Fruit fly (Drosophila melanogaster) whole organism, wandering third instar larva: ENCODE measurements around the gene CG44774.

ENCODE experiments used
- Abd-B ChIP-seq: fragments of >200 bp; optimal IDR thresholded peaks from 2 replicates; lab custom pipeline; 2017; ENCODE audit warnings: missing biosample characterization, missing genetic modification characterization
- CG32264 ChIP-seq: fragments of 200-800 bp; sonication (Bioruptor generic); optimal IDR thresholded peaks from 2 replicates; lab custom pipeline; 2016; ENCODE audit warnings: missing biosample characterization, missing genetic modification characterization
- CG9705 ChIP-seq: fragments of 200-800 bp; sonication (Bioruptor generic); optimal IDR thresholded peaks from 2 replicates; lab custom pipeline; 2018; ENCODE audit warnings: missing biosample characterization, mild to moderate bottlenecking, missing genetic modification characterization
- CrebA ChIP-seq: fragments of 200-800 bp; sonication (Bioruptor generic); optimal IDR thresholded peaks from 2 replicates; lab custom pipeline; 2016; ENCODE audit warnings: missing biosample characterization, mild to moderate bottlenecking, missing genetic modification characterization, borderline replicate concordance
- Dfd ChIP-seq: fragments of >200 bp; optimal IDR thresholded peaks from 2 replicates; lab custom pipeline; 2017; ENCODE audit warnings: missing biosample characterization, missing genetic modification characterization
- Dif ChIP-seq: fragments of 200-275, 200-300 bp; sonication (Bioruptor generic); optimal IDR thresholded peaks from 2 replicates; lab custom pipeline; 2018; ENCODE audit warnings: missing biosample characterization, missing genetic modification characterization; ENCODE audit not compliant: partially characterized antibody
- GATAd ChIP-seq: sonication (Bioruptor generic); optimal IDR thresholded peaks from 2 replicates; lab custom pipeline; 2016; ENCODE audit warnings: missing biosample characterization, missing genetic modification characterization
- HLH106 ChIP-seq: fragments of 200-800 bp; optimal IDR thresholded peaks from 3 replicates; lab custom pipeline; 2019; ENCODE audit warnings: missing biosample characterization, mild to moderate bottlenecking, missing genetic modification characterization, moderate library complexity
- Hnf4 ChIP-seq: fragments of 200-800 bp; sonication (Bioruptor generic); optimal IDR thresholded peaks from 2 replicates; lab custom pipeline; 2016; ENCODE audit warnings: missing biosample characterization, mild to moderate bottlenecking, missing genetic modification characterization
- Hr78 ChIP-seq: fragments of >200 bp; optimal IDR thresholded peaks from 2 replicates; lab custom pipeline; 2017; ENCODE audit warnings: missing biosample characterization, missing genetic modification characterization
- Hr83 ChIP-seq: fragments of 200-300 bp; sonication (Bioruptor generic); optimal IDR thresholded peaks from 2 replicates; lab custom pipeline; 2016; ENCODE audit warnings: missing biosample characterization, mild to moderate bottlenecking, missing genetic modification characterization, moderate library complexity; ENCODE audit not compliant: poor library complexity, severe bottlenecking
- Jra ChIP-seq: sonication (Bioruptor generic); optimal IDR thresholded peaks from 2 replicates; lab custom pipeline; 2016; ENCODE audit warnings: missing biosample characterization, missing genetic modification characterization
- Mio ChIP-seq: sonication (Bioruptor generic); optimal IDR thresholded peaks from 2 replicates; lab custom pipeline; 2016; ENCODE audit warnings: missing biosample characterization, missing genetic modification characterization
- Myc ChIP-seq: fragments of >200 bp; optimal IDR thresholded peaks from 2 replicates; lab custom pipeline; 2017
- N ChIP-seq: fragments of >200 bp; optimal IDR thresholded peaks from 2 replicates; lab custom pipeline; 2018; ENCODE audit warnings: missing biosample characterization, missing external identifiers, missing genetic modification characterization
- OdsH ChIP-seq: fragments of 200-800 bp; sonication (Bioruptor generic); optimal IDR thresholded peaks from 2 replicates; lab custom pipeline; 2016; ENCODE audit warnings: missing biosample characterization, mild to moderate bottlenecking, missing genetic modification characterization
- Rel ChIP-seq, 2 experiments: fragments of 200-800 bp; sonication (Bioruptor generic) in 1 of 2; optimal IDR thresholded peaks; 2 replicates in 1 of 2; 3 replicates in 1 of 2; lab custom pipeline; 2016 to 2019; ENCODE audit warnings: mild to moderate bottlenecking in 2 of 2, missing biosample characterization in 2 of 2, missing genetic modification characterization in 2 of 2, moderate library complexity in 1 of 2
- Sp1 ChIP-seq: fragments of 200-800 bp; sonication (Bioruptor generic); optimal IDR thresholded peaks from 3 replicates; lab custom pipeline; 2019; ENCODE audit warnings: missing biosample characterization, mild to moderate bottlenecking, missing genetic modification characterization, moderate library complexity
- Vsx2 ChIP-seq: fragments of 200-300, 225-300 bp; sonication (Bioruptor generic); optimal IDR thresholded peaks from 2 replicates; lab custom pipeline; 2018; ENCODE audit warnings: missing biosample characterization, missing genetic modification characterization; ENCODE audit not compliant: partially characterized antibody
- br ChIP-seq: fragments of 200-800 bp; sonication (Bioruptor generic); optimal IDR thresholded peaks from 2 replicates; lab custom pipeline; 2016; ENCODE audit warnings: missing biosample characterization, missing genetic modification characterization
- brk ChIP-seq: fragments of 200-800 bp; sonication (Bioruptor generic); optimal IDR thresholded peaks from 2 replicates; lab custom pipeline; 2016; ENCODE audit warnings: missing biosample characterization, mild to moderate bottlenecking, missing genetic modification characterization
- dl ChIP-seq, 2 experiments: fragments of 175-275, 200-275 bp in 1 of 2; fragments of 200-275 bp in 1 of 2; sonication (Bioruptor generic); optimal IDR thresholded peaks; lab custom pipeline; 2018; ENCODE audit warnings: mild to moderate bottlenecking in 2 of 2, missing biosample characterization in 2 of 2, missing genetic modification characterization in 2 of 2, moderate library complexity in 2 of 2; ENCODE audit not compliant: partially characterized antibody in 2 of 2, insufficient read depth in 1 of 2
- dmrt93B ChIP-seq: fragments of 200-800 bp; sonication (Bioruptor generic); optimal IDR thresholded peaks from 2 replicates; lab custom pipeline; 2018; ENCODE audit warnings: missing biosample characterization, mild to moderate bottlenecking, missing genetic modification characterization
- dsf ChIP-seq: sonication (Bioruptor generic); optimal IDR thresholded peaks from 2 replicates; lab custom pipeline; 2016; ENCODE audit warnings: missing biosample characterization, missing genetic modification characterization, borderline replicate concordance
- ey ChIP-seq: fragments of 200-800 bp; sonication (Bioruptor generic); optimal IDR thresholded peaks from 2 replicates; lab custom pipeline; 2016; ENCODE audit warnings: missing biosample characterization, missing genetic modification characterization
- foxo ChIP-seq, 2 experiments: fragments of 200-800 bp; sonication (Bioruptor generic); optimal IDR thresholded peaks; 2 replicates in 1 of 2; 3 replicates in 1 of 2; lab custom pipeline; 2016 to 2017; ENCODE audit warnings: missing biosample characterization in 2 of 2, missing genetic modification characterization in 2 of 2
- fru ChIP-seq: fragments of 200-800 bp; sonication (Bioruptor generic); optimal IDR thresholded peaks from 3 replicates; lab custom pipeline; 2016; ENCODE audit warnings: missing biosample characterization, mild to moderate bottlenecking, missing genetic modification characterization
- h ChIP-seq: fragments of 200-800 bp; sonication (Bioruptor generic); optimal IDR thresholded peaks from 3 replicates; lab custom pipeline; 2016; ENCODE audit warnings: missing biosample characterization, mild to moderate bottlenecking, missing genetic modification characterization
- jim ChIP-seq: fragments of 175-275, 200-325 bp; sonication (Bioruptor generic); optimal IDR thresholded peaks from 2 replicates; lab custom pipeline; 2016; ENCODE audit warnings: missing biosample characterization, mild to moderate bottlenecking, missing genetic modification characterization
- lola ChIP-seq: fragments of >200 bp; optimal IDR thresholded peaks from 2 replicates; lab custom pipeline; 2017; ENCODE audit warnings: missing biosample characterization, missing genetic modification characterization
- pan ChIP-seq: fragments of >200 bp; optimal IDR thresholded peaks from 2 replicates; lab custom pipeline; 2017
- psq ChIP-seq: fragments of 200-800 bp; sonication (Bioruptor generic); optimal IDR thresholded peaks from 3 replicates; lab custom pipeline; 2017; ENCODE audit warnings: missing biosample characterization, mild to moderate bottlenecking, missing genetic modification characterization, moderate library complexity
- rgr ChIP-seq: fragments of 200-800 bp; sonication (Bioruptor generic); optimal IDR thresholded peaks from 3 replicates; lab custom pipeline; 2016; ENCODE audit warnings: missing biosample characterization, mild to moderate bottlenecking, missing genetic modification characterization
- sage ChIP-seq: fragments of 200-800 bp; sonication (Bioruptor generic); optimal IDR thresholded peaks from 2 replicates; lab custom pipeline; 2016; ENCODE audit warnings: missing biosample characterization, mild to moderate bottlenecking, missing genetic modification characterization
- sv ChIP-seq: fragments of 200-800 bp; sonication (Bioruptor generic); optimal IDR thresholded peaks from 3 replicates; lab custom pipeline; 2016; ENCODE audit warnings: missing biosample characterization, missing genetic modification characterization
- tai ChIP-seq: sonication (Bioruptor generic); optimal IDR thresholded peaks from 2 replicates; lab custom pipeline; 2016; ENCODE audit warnings: missing biosample characterization, missing genetic modification characterization
- usp ChIP-seq: fragments of >200 bp; optimal IDR thresholded peaks from 2 replicates; lab custom pipeline; 2017; ENCODE audit warnings: missing biosample characterization, missing genetic modification characterization
- woc ChIP-seq: sonication (Bioruptor generic); optimal IDR thresholded peaks from 2 replicates; lab custom pipeline; 2016; ENCODE audit warnings: missing biosample characterization, mild to moderate bottlenecking, missing genetic modification characterization

The CG44774 gene

DNA sequence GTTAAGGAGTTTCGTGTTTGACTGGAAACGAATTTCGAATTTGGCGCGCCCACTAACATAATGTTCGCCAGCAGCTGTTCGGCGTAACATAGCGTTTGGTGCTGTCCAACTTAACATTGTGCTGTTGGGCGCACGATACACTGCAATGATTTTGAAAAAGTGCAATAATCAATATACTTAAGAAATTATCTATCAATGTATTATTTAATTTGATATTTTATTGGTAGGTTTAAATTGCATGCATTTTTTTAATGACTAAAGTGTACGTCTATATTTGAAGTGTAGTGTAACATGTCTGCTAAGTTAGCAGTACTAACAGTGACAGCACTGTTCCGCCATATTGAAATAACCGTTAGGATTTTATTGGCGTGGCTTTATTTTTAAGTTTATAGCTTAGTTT, 31.3 kb downstream of the CG44774 start, which contains the start of gene CG6927:
Gene CG6927 (plus strand): TSS at position 328 of the 400 bp plus-strand sequence.
- TF ChIP-seq Dfd (GFP tag; lab: Kevin White, UChicago) (no peak), foxo (GFP tag; optimal IDR thresholded peaks at IDR 0.05; lab: Kevin White, UChicago) (peak in 1 of 2 experiments; percentile 91), jim (GFP tag; lab: Kevin White, UChicago) (no peak), CrebA (GFP tag; lab: Kevin White, UChicago) (peak; percentile 30), rgr (GFP tag; lab: Kevin White, UChicago) (peak; percentile 61), Dif (GFP tag; lab: Kevin White, UChicago) (no peak), N (GFP tag; lab: Kevin White, UChicago) (no peak), sage (no peak), pan (lab: Kevin White, UChicago) (no peak), Mio (GFP tag; lab: Kevin White, UChicago) (no peak), psq (GFP tag; lab: Kevin White, UChicago) (peak; percentile 56), Hr83 (no peak), sv (GFP tag; lab: Kevin White, UChicago) (no peak), Vsx2 (GFP tag; lab: Kevin White, UChicago) (no peak), Hr78 (no peak), fru (GFP tag; lab: Kevin White, UChicago) (peak; percentile 82), CG9705 (GFP tag; lab: Kevin White, UChicago) (no peak), dl (GFP tag; optimal IDR thresholded peaks at IDR 0.05; lab: Kevin White, UChicago; ENCODE audit: insufficient read depth in 1 of 2, partially characterized antibody in 2 of 2) (no peak), Jra (GFP tag; lab: Kevin White, UChicago) (no peak), br (GFP tag; lab: Kevin White, UChicago) (no peak), dsf (GFP tag; lab: Kevin White, UChicago) (no peak), woc (no peak), Rel (GFP tag; optimal IDR thresholded peaks at IDR 0.05; lab: Kevin White, UChicago) (no peak), Rel (tag; optimal IDR thresholded peaks at IDR 0.05; lab: Kevin White, UChicago) (peak; percentile 28), CG32264 (GFP tag; lab: Kevin White, UChicago) (no peak), usp (GFP tag; lab: Kevin White, UChicago) (no peak), brk (GFP tag; lab: Kevin White, UChicago) (no peak), tai (peak; percentile 81), Abd-B (GFP tag; lab: Kevin White, UChicago) (no peak), lola (GFP tag; lab: Kevin White, UChicago) (no peak), ey (peak; percentile 31), Hnf4 (GFP tag; lab: Kevin White, UChicago) (peak; percentile 28), dmrt93B (peak; percentile 67), GATAd (GFP tag; lab: Kevin White, UChicago) (no peak), OdsH (GFP tag; lab: Kevin White, UChicago) (peak; percentile 47), h (peak; percentile 47), Myc (lab: Kevin White, UChicago) (no peak), Sp1 (GFP tag; lab: Kevin White, UChicago) (peak; percentile 81), HLH106 (tag; lab: Kevin White, UChicago) (peak; percentile 84)

DNA sequence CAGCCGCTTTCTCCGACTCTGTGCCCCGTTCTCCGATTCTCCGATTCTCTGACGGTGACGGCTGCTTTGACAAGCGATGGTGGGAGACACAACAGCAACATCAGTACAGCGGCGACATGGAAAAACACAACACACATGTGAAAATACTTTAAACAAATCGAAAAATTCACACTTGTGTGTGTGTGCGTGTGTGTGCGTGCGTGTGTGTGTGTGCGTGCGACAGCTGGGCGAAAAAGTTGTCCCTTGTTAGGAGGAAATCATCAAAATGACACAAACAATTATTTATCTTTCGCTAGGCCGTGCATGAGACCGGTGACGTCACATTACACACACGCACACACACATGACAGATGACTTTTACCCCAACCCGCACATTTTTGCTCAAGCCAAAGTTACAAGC, 41.0 kb downstream of the CG44774 start:
- TF ChIP-seq Dif (GFP tag; lab: Kevin White, UChicago): no peak
- no peak for TF ChIP-seq GATAd (GFP tag; lab: Kevin White, UChicago)
- TF ChIP-seq dsf (GFP tag; lab: Kevin White, UChicago): no peak
- peak; percentile 8 for TF ChIP-seq pan (lab: Kevin White, UChicago)

DNA sequence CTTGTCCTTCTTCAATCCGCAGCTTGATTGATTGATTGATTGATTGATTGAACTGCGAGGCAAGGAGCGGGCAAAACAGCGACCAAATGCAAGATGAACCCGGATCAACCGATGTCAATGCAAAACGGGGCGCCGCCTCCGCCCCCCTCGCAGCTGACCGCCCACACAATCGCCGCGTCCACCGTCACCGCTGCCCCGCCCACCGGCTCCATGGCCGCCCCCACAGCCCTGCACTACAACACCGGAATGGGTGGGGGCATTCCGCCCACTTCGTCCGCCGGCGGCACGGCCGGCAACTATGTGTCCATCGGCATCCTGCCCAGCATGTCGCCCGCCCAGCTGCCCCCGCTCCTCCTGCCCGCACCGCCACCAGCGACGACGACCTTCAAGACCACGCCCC, 43.3 kb downstream of the CG44774 start:
- TF ChIP-seq Sp1 (GFP tag; lab: Kevin White, UChicago) (no peak), Dfd (GFP tag; lab: Kevin White, UChicago) (peak; percentile 78)
